Fruit fly (Drosophila melanogaster): Measurements from ENCODE around the gene CG7202.

The CG7202 gene

dm6 chr3L:21515823-21516715 is 23.5 kb upstream of the CG7202 start, which contains the start of the genes SAK and Cdk12:
Gene SAK (minus strand): TSS chr3L:21515887.
Gene Cdk12 (plus strand): TSS chr3L:21516306.
- TF ChIP-seq Jra (GFP tag; optimal IDR thresholded peaks at IDR 0.05): peak; percentile 62
- TF ChIP-seq Dfd (GFP tag; optimal IDR thresholded peaks at IDR 0.05): no peak
- TF ChIP-seq lola (GFP tag; optimal IDR thresholded peaks at IDR 0.05): no peak
- peak; percentile 82 for TF ChIP-seq Hr83 (GFP tag; optimal IDR thresholded peaks at IDR 0.05; ENCODE audit: poor library complexity, severe bottlenecking)
- peak; percentile 85 for TF ChIP-seq rgr (GFP tag; optimal IDR thresholded peaks at IDR 0.05)
- peak; percentile 57 for TF ChIP-seq brk (GFP tag; optimal IDR thresholded peaks at IDR 0.05)
- TF ChIP-seq Hnf4 (GFP tag; optimal IDR thresholded peaks at IDR 0.05): peak; percentile 71
- TF ChIP-seq CrebA (GFP tag; optimal IDR thresholded peaks at IDR 0.05; ENCODE audit: borderline replicate concordance): no peak
- TF ChIP-seq Abd-B (GFP tag; optimal IDR thresholded peaks at IDR 0.05): no peak
- TF ChIP-seq jim (GFP tag; optimal IDR thresholded peaks at IDR 0.05): no peak
- TF ChIP-seq h (GFP tag; optimal IDR thresholded peaks at IDR 0.05): peak; percentile 70
- peak; percentile 71 for TF ChIP-seq CG9705 (GFP tag; optimal IDR thresholded peaks at IDR 0.05)
- peak; percentile 55 for TF ChIP-seq sage (GFP tag; optimal IDR thresholded peaks at IDR 0.05)
- TF ChIP-seq fru (GFP tag; optimal IDR thresholded peaks at IDR 0.05): peak; percentile 79
- peak; percentile 18 for TF ChIP-seq Myc (optimal IDR thresholded peaks at IDR 0.05)
- no peak for TF ChIP-seq tai (GFP tag; optimal IDR thresholded peaks at IDR 0.05)
- peak; percentile 87 for TF ChIP-seq Sp1 (GFP tag; optimal IDR thresholded peaks at IDR 0.05)
- peak; percentile 90 for TF ChIP-seq HLH106 (tag; optimal IDR thresholded peaks at IDR 0.05)
- no peak for TF ChIP-seq CG32264 (GFP tag; optimal IDR thresholded peaks at IDR 0.05)
- TF ChIP-seq dsf (GFP tag; optimal IDR thresholded peaks at IDR 0.05; ENCODE audit: borderline replicate concordance): peak; percentile 34
- peak; percentile 77 for TF ChIP-seq OdsH (GFP tag; optimal IDR thresholded peaks at IDR 0.05)
- TF ChIP-seq Rel (GFP tag; optimal IDR thresholded peaks at IDR 0.05): peak; percentile 42
- peak; percentile 48 for TF ChIP-seq Rel (tag; optimal IDR thresholded peaks at IDR 0.05)
- TF ChIP-seq ey (GFP tag; optimal IDR thresholded peaks at IDR 0.05): peak; percentile 58
- peak in 1 of 2 experiments; percentile 89 for TF ChIP-seq foxo (GFP tag; optimal IDR thresholded peaks at IDR 0.05)
- TF ChIP-seq pan (optimal IDR thresholded peaks at IDR 0.05): no peak
- peak; percentile 55 for TF ChIP-seq woc (GFP tag; optimal IDR thresholded peaks at IDR 0.05)
- TF ChIP-seq dl (GFP tag; optimal IDR thresholded peaks at IDR 0.05; ENCODE audit: insufficient read depth in 1 of 2, partially characterized antibody in 2 of 2): no peak
- no peak for TF ChIP-seq usp (GFP tag; optimal IDR thresholded peaks at IDR 0.05)
- peak; percentile 80 for TF ChIP-seq psq (GFP tag; optimal IDR thresholded peaks at IDR 0.05)
- no peak for TF ChIP-seq Vsx2 (GFP tag; optimal IDR thresholded peaks at IDR 0.05; ENCODE audit: partially characterized antibody)
- peak; percentile 69 for TF ChIP-seq N (GFP tag; optimal IDR thresholded peaks at IDR 0.05)
- peak; percentile 80 for TF ChIP-seq dmrt93B (GFP tag; optimal IDR thresholded peaks at IDR 0.05)
- no peak for TF ChIP-seq Dif (GFP tag; optimal IDR thresholded peaks at IDR 0.05; ENCODE audit: partially characterized antibody)
- TF ChIP-seq sv (GFP tag; optimal IDR thresholded peaks at IDR 0.05): peak; percentile 79
- peak; percentile 50 for TF ChIP-seq GATAd (GFP tag; optimal IDR thresholded peaks at IDR 0.05)
- TF ChIP-seq br (GFP tag; optimal IDR thresholded peaks at IDR 0.05): peak; percentile 56
- TF ChIP-seq Hr78 (GFP tag; optimal IDR thresholded peaks at IDR 0.05): peak; percentile 64
- TF ChIP-seq Mio (GFP tag; optimal IDR thresholded peaks at IDR 0.05): no peak

DNA sequence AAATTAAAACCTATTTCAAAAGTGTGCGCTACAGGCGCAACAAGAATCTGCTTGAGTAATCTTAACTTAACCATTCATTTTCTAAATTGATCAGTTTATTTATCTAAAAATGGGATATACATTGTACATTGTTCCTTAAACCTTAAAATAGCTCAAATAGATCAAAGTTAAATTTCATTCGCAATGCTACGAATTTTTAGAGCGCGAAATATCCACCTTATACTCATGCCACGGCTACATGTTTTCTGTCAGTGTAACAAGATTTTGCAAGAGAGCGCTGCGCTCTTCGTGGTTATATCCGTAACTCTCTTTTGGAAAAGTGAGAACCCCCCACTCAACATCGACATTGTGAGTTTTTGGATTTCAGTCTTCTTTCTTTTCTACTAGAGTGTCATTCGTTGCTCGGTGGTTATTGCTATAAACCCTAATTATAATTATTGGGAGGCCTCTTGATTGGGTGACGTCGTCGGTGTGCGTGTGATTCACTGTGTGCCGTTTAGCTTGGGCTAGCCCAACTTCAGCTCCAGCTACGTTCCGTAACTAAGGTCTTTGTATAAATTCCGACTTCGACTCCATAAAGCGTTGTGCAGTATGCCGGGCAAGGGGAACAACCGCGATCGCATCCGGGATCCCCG is 17.0 kb upstream of the CG7202 start:
- TF ChIP-seq woc (GFP tag; optimal IDR thresholded peaks at IDR 0.05): peak; percentile 18
- TF ChIP-seq brk (GFP tag; optimal IDR thresholded peaks at IDR 0.05): peak; percentile 37
- TF ChIP-seq Rel (GFP tag; optimal IDR thresholded peaks at IDR 0.05): no peak
- TF ChIP-seq Rel (tag; optimal IDR thresholded peaks at IDR 0.05): peak; percentile 65
- no peak for TF ChIP-seq jim (GFP tag; optimal IDR thresholded peaks at IDR 0.05)
- TF ChIP-seq ey (GFP tag; optimal IDR thresholded peaks at IDR 0.05): peak; percentile 33
- peak; percentile 6 for TF ChIP-seq HLH106 (tag; optimal IDR thresholded peaks at IDR 0.05)
- TF ChIP-seq Hr78 (GFP tag; optimal IDR thresholded peaks at IDR 0.05): no peak
- TF ChIP-seq dl (GFP tag; optimal IDR thresholded peaks at IDR 0.05; ENCODE audit: insufficient read depth in 1 of 2, partially characterized antibody in 2 of 2): peak in 1 of 2 experiments; percentile 64
- TF ChIP-seq Sp1 (GFP tag; optimal IDR thresholded peaks at IDR 0.05): peak; percentile 3
- peak in 1 of 2 experiments; percentile 47 for TF ChIP-seq foxo (GFP tag; optimal IDR thresholded peaks at IDR 0.05)
- no peak for TF ChIP-seq dsf (GFP tag; optimal IDR thresholded peaks at IDR 0.05; ENCODE audit: borderline replicate concordance)
- peak; percentile 19 for TF ChIP-seq fru (GFP tag; optimal IDR thresholded peaks at IDR 0.05)
- TF ChIP-seq h (GFP tag; optimal IDR thresholded peaks at IDR 0.05): peak; percentile 52
- TF ChIP-seq Hnf4 (GFP tag; optimal IDR thresholded peaks at IDR 0.05): peak; percentile 24
- peak; percentile 41 for TF ChIP-seq Dif (GFP tag; optimal IDR thresholded peaks at IDR 0.05; ENCODE audit: partially characterized antibody)
- peak; percentile 39 for TF ChIP-seq rgr (GFP tag; optimal IDR thresholded peaks at IDR 0.05)
- no peak for TF ChIP-seq CG9705 (GFP tag; optimal IDR thresholded peaks at IDR 0.05)
- TF ChIP-seq GATAd (GFP tag; optimal IDR thresholded peaks at IDR 0.05): no peak
- no peak for TF ChIP-seq psq (GFP tag; optimal IDR thresholded peaks at IDR 0.05)

Measured in whole organism, wandering third instar larva.